Worm (Caenorhabditis elegans): Measurements from ENCODE around the gene tsn-1.

- TF ChIP-seq lin-11 (tag; optimal IDR thresholded peaks at IDR 0.05) (no peak), ceh-2 (tag; optimal IDR thresholded peaks at IDR 0.05) (no peak), sox-2 (GFP tag; IDR thresholded peaks at IDR 0.05) (no peak), pat-9 (tag; optimal IDR thresholded peaks at IDR 0.05) (no peak), ceh-24 (tag; optimal IDR thresholded peaks at IDR 0.05) (no peak), madf-2 (tag; optimal IDR thresholded peaks at IDR 0.05) (no peak), F13H6.1 (tag; optimal IDR thresholded peaks at IDR 0.05) (no peak), pag-3 (tag; optimal IDR thresholded peaks at IDR 0.05; ENCODE audit: borderline replicate concordance) (no peak), elt-2 (tag; optimal IDR thresholded peaks at IDR 0.05) (no peak), ceh-30 (tag; optimal IDR thresholded peaks at IDR 0.05) (no peak), ama-1 (optimal IDR thresholded peaks at IDR 0.05) (no peak), elt-4 (tag; optimal IDR thresholded peaks at IDR 0.05) (no peak)
These were observed 9.1 kb downstream of the tsn-1 start, which contains the start of gene F41C3.8 for ce11 chrII:4715676-4716075.
